Worm (Caenorhabditis elegans) whole organism, early embryonic: ENCODE data around the gene B0524.5.

ENCODE experiments used
- F13C5.2 ChIP-seq: sonication (generic microtip); optimal IDR thresholded peaks from 2 replicates; lab custom pipeline; 2017; ENCODE audit warnings: mild to moderate bottlenecking, missing genetic modification characterization, inconsistent platforms, missing compliant biosample characterization
- aly-1 ChIP-seq: sonication (generic microtip); optimal IDR thresholded peaks from 2 replicates; lab custom pipeline; 2016; ENCODE audit warnings: missing genetic modification characterization, missing compliant biosample characterization
- ama-1 ChIP-seq: fragments of 150-350 bp; optimal IDR thresholded peaks from 2 replicates; lab custom pipeline; 2014
- ets-7 ChIP-seq: sonication (generic microtip); optimal IDR thresholded peaks from 2 replicates; lab custom pipeline; 2016; ENCODE audit warnings: missing genotype, missing genetic modification characterization, missing compliant biosample characterization
- flt-1 ChIP-seq: fragments of 200-800 bp; sonication (Bioruptor generic); IDR thresholded peaks from 2 replicates; pipeline ENCODE4 v1.3.6; 2022; ENCODE audit warnings: missing genetic modification characterization, missing compliant biosample characterization
- hmg-4 ChIP-seq: fragments of 200-800 bp; sonication (Bioruptor generic); optimal IDR thresholded peaks from 2 replicates; lab custom pipeline; 2018; ENCODE audit warnings: mild to moderate bottlenecking, missing genetic modification characterization, missing compliant biosample characterization

DNA sequence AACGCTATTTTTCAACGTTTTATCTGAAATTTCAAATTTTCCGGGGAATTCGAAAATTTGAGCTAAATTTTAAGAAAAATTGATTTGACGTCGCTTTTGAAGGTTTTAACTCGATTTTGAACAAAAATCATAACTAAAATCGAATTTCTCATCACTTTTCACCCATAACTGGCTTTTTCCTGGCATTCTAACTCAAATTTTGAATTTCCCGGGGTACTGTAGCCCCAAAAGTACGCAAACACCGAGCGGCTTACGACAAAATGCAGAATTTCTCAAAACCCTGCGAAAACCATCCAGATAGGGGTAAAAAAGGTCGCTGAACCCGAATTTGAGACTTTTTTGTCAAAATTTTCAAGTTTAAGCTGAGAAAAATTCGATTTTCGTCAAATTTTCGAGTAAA, 33.5 kb upstream of the B0524.5 start:
- no peak for TF ChIP-seq F13C5.2
- TF ChIP-seq ama-1 (lab: Kevin White, UChicago), result no peak
- no peak for TF ChIP-seq aly-1 (tag; lab: Kevin White, UChicago)
- no peak for TF ChIP-seq hmg-4
- no peak for TF ChIP-seq flt-1 (GFP tag; lab: Robert Waterston, UW)
- TF ChIP-seq ets-7 (tag; lab: Kevin White, UChicago), result no peak
